Fruit fly (Drosophila melanogaster) whole organism, embryonic: ENCODE measurements around the gene Ctr1A.
A peak's percentile ranks its signal among the peaks of the same experiment; 100 is the strongest.

Experiments used
- Atf3 ChIP-seq: fragments of 200-800 bp; sonication (Bioruptor generic); optimal IDR thresholded peaks from 3 replicates; lab custom pipeline; 2016; ENCODE audit warnings: missing biosample characterization, missing genetic modification characterization
- CG11398 ChIP-seq: fragments of 200-800 bp; sonication (Bioruptor generic); optimal IDR thresholded peaks from 2 replicates; lab custom pipeline; 2016; ENCODE audit warnings: missing biosample characterization, missing genetic modification characterization
- CG11504 ChIP-seq: fragments of 200-800 bp; sonication (Bioruptor generic); optimal IDR thresholded peaks from 3 replicates; lab custom pipeline; 2019; ENCODE audit warnings: missing biosample characterization, mild to moderate bottlenecking, missing genetic modification characterization, moderate library complexity
- CG13624 ChIP-seq: fragments of 200-800 bp; sonication (Bioruptor generic); optimal IDR thresholded peaks from 2 replicates; lab custom pipeline; 2016; ENCODE audit warnings: missing biosample characterization, missing genetic modification characterization
- CG1529 ChIP-seq: fragments of 200-800 bp; sonication (Bioruptor generic); optimal IDR thresholded peaks from 3 replicates; lab custom pipeline; 2018; ENCODE audit warnings: missing biosample characterization, missing genetic modification characterization
- CG15696 ChIP-seq: fragments of 200-800 bp; sonication (Bioruptor generic); optimal IDR thresholded peaks from 2 replicates; lab custom pipeline; 2019; ENCODE audit warnings: missing biosample characterization, mild to moderate bottlenecking, missing genetic modification characterization, moderate library complexity
- CG2678 ChIP-seq: fragments of 200-800 bp; sonication (Bioruptor generic); optimal IDR thresholded peaks from 3 replicates; lab custom pipeline; 2019; ENCODE audit warnings: missing biosample characterization, mild to moderate bottlenecking, missing genetic modification characterization, moderate library complexity
- CG30403 ChIP-seq: fragments of 200-800 bp; sonication (Bioruptor generic); optimal IDR thresholded peaks from 3 replicates; lab custom pipeline; 2016; ENCODE audit warnings: missing biosample characterization, missing genetic modification characterization
- CG3163 ChIP-seq: fragments of 200-800 bp; sonication (Bioruptor generic); optimal IDR thresholded peaks from 3 replicates; lab custom pipeline; 2016; ENCODE audit warnings: missing biosample characterization, missing genetic modification characterization
- CG6654 ChIP-seq: fragments of 200-800 bp; sonication (Bioruptor generic); optimal IDR thresholded peaks from 2 replicates; lab custom pipeline; 2017; ENCODE audit warnings: missing biosample characterization, mild to moderate bottlenecking, missing genetic modification characterization
- CG6689 ChIP-seq: fragments of 200-800 bp; sonication (Bioruptor generic); IDR thresholded peaks from 2 replicates; pipeline ENCODE4 v1.3.6; 2022; ENCODE audit warnings: missing biosample characterization, missing genetic modification characterization
- CG8924 ChIP-seq: fragments of 200-800 bp; optimal IDR thresholded peaks from 3 replicates; lab custom pipeline; 2019; ENCODE audit warnings: missing biosample characterization, mild to moderate bottlenecking, missing genetic modification characterization, moderate library complexity
- CG9817 ChIP-seq: fragments of 200-800 bp; sonication (Bioruptor generic); optimal IDR thresholded peaks from 2 replicates; lab custom pipeline; 2018; ENCODE audit warnings: missing biosample characterization, mild to moderate bottlenecking, missing genetic modification characterization, moderate library complexity
- Deaf1 ChIP-seq: fragments of 200-800 bp; optimal IDR thresholded peaks from 3 replicates; lab custom pipeline; 2019; ENCODE audit warnings: missing biosample characterization, mild to moderate bottlenecking, missing genetic modification characterization, moderate library complexity
- Elba2 ChIP-seq: fragments of 200-800 bp; sonication (Bioruptor generic); optimal IDR thresholded peaks from 3 replicates; lab custom pipeline; 2016; ENCODE audit warnings: missing biosample characterization, missing genetic modification characterization
- Hey ChIP-seq: fragments of 200-800 bp; sonication (Bioruptor generic); optimal IDR thresholded peaks from 3 replicates; lab custom pipeline; 2018; ENCODE audit warnings: missing biosample characterization, mild to moderate bottlenecking, missing genetic modification characterization
- Lhr ChIP-seq: fragments of 200-800 bp; sonication (Bioruptor generic); optimal IDR thresholded peaks from 3 replicates; lab custom pipeline; 2017; ENCODE audit warnings: mild to moderate bottlenecking, missing biosample characterization, missing genetic modification reagents, missing genetic modification characterization
- Neu2 ChIP-seq: fragments of 200-800 bp; sonication (Bioruptor generic); optimal IDR thresholded peaks from 3 replicates; lab custom pipeline; 2016; ENCODE audit warnings: missing biosample characterization, missing genetic modification characterization, borderline replicate concordance
- Opbp ChIP-seq: fragments of 200-800 bp; sonication (Bioruptor generic); IDR thresholded peaks from 3 replicates; pipeline ENCODE4 v1.3.6; 2022; ENCODE audit warnings: missing biosample characterization, missing genetic modification characterization; ENCODE audit not compliant: partially characterized antibody
- Ravus ChIP-seq: fragments of 200-800 bp; sonication (Bioruptor generic); IDR thresholded peaks from 2 replicates; pipeline ENCODE4 v1.3.6; 2022; ENCODE audit warnings: missing biosample characterization, missing genetic modification characterization
- Sry-β ChIP-seq: fragments of 200-800 bp; sonication (Bioruptor generic); optimal IDR thresholded peaks from 2 replicates; lab custom pipeline; 2018; ENCODE audit warnings: missing biosample characterization, mild to moderate bottlenecking, missing genetic modification characterization, moderate library complexity
- ato ChIP-seq: fragments of 200-800 bp; sonication (Bioruptor generic); IDR thresholded peaks from 2 replicates; pipeline ENCODE4 v1.3.6; 2022; ENCODE audit warnings: missing biosample characterization, missing genetic modification characterization; ENCODE audit not compliant: partially characterized antibody
- br ChIP-seq: fragments of >200 bp; optimal IDR thresholded peaks from 2 replicates; lab custom pipeline; 2017
- corto ChIP-seq: fragments of 200-800 bp; sonication (Bioruptor generic); optimal IDR thresholded peaks from 2 replicates; lab custom pipeline; 2016; ENCODE audit warnings: missing biosample characterization, mild to moderate bottlenecking, missing genetic modification characterization, moderate library complexity
- gcm ChIP-seq: fragments of 200-800 bp; sonication (Bioruptor generic); optimal IDR thresholded peaks from 2 replicates; lab custom pipeline; 2019; ENCODE audit warnings: missing biosample characterization, mild to moderate bottlenecking, missing genetic modification characterization, moderate library complexity
- ind ChIP-seq: fragments of 200-800 bp; sonication (Bioruptor generic); optimal IDR thresholded peaks from 3 replicates; lab custom pipeline; 2016; ENCODE audit warnings: missing biosample characterization, missing genetic modification characterization
- kay ChIP-seq: fragments of 200-800 bp; sonication (Bioruptor generic); optimal IDR thresholded peaks from 2 replicates; lab custom pipeline; 2016; ENCODE audit warnings: missing biosample characterization, missing genetic modification characterization
- knrl ChIP-seq: fragments of 200-800 bp; sonication (Bioruptor generic); IDR thresholded peaks from 3 replicates; pipeline ENCODE4 v1.3.6; 2022; ENCODE audit warnings: missing biosample characterization, missing genetic modification characterization; ENCODE audit not compliant: partially characterized antibody
- lmd ChIP-seq: fragments of 200-800 bp; sonication (Bioruptor generic); IDR thresholded peaks from 2 replicates; pipeline ENCODE4 v1.3.6; 2022; ENCODE audit warnings: missing biosample characterization, missing genetic modification characterization
- otp ChIP-seq: fragments of 200-800 bp; sonication (Bioruptor generic); IDR thresholded peaks from 3 replicates; pipeline ENCODE4, ENCODE4 v1.3.6; 2022; ENCODE audit warnings: missing biosample characterization, missing genetic modification characterization
- pb ChIP-seq: fragments of 200-800 bp; sonication (Bioruptor generic); optimal IDR thresholded peaks from 3 replicates; lab custom pipeline; 2016; ENCODE audit warnings: missing biosample characterization, missing genetic modification characterization
- peb ChIP-seq: fragments of 200-800 bp; sonication (Bioruptor generic); IDR thresholded peaks from 2 replicates; pipeline ENCODE4 v1.3.6; 2022; ENCODE audit warnings: missing biosample characterization, missing genetic modification characterization
- pfk ChIP-seq: fragments of 200-800 bp; sonication (Bioruptor generic); optimal IDR thresholded peaks from 2 replicates; lab custom pipeline; 2018; ENCODE audit warnings: missing biosample characterization, mild to moderate bottlenecking, missing genetic modification characterization, moderate library complexity
- pnt ChIP-seq: fragments of 200-800 bp; sonication (Bioruptor generic); optimal IDR thresholded peaks from 3 replicates; lab custom pipeline; 2016; ENCODE audit warnings: missing biosample characterization, missing genetic modification characterization
- prd ChIP-seq, 3 experiments: fragments of >200 bp in 2 of 3; fragments of 200-800 bp in 1 of 3; sonication (Bioruptor generic) in 1 of 3; optimal IDR thresholded peaks in 2 of 3; IDR thresholded peaks in 1 of 3; 2 replicates in 2 of 3; 3 replicates in 1 of 3; pipeline versions ENCODE4 v1.3.6 to Lab custom; 2017 to 2022; ENCODE audit warnings: missing biosample characterization in 1 of 3, missing genetic modification characterization in 1 of 3
- pum ChIP-seq: fragments of 200-800 bp; sonication (Bioruptor generic); optimal IDR thresholded peaks from 2 replicates; lab custom pipeline; 2016; ENCODE audit warnings: missing biosample characterization, missing genetic modification characterization
- ro ChIP-seq: fragments of 200-800 bp; sonication (Bioruptor generic); IDR thresholded peaks from 2 replicates; pipeline ENCODE4 v1.3.6; 2022; ENCODE audit warnings: missing biosample characterization, missing genetic modification characterization
- salm ChIP-seq: fragments of 200-800 bp; sonication (Bioruptor generic); optimal IDR thresholded peaks from 2 replicates; lab custom pipeline; 2018; ENCODE audit warnings: missing biosample characterization, mild to moderate bottlenecking, missing genetic modification characterization
- sisA ChIP-seq: fragments of 200-800 bp; sonication (Bioruptor generic); IDR thresholded peaks from 2 replicates; pipeline ENCODE4 v1.3.6; 2022; ENCODE audit warnings: missing biosample characterization, missing genetic modification characterization
- slbo ChIP-seq: fragments of 200-800 bp; sonication (Bioruptor generic); IDR thresholded peaks from 2 replicates; pipeline ENCODE4 v1.3.6; 2022; ENCODE audit warnings: missing biosample characterization, missing genetic modification characterization
- sna ChIP-seq: fragments of 200-800 bp; sonication (Bioruptor generic); IDR thresholded peaks from 2 replicates; pipeline ENCODE4 v1.3.6; 2022; ENCODE audit warnings: missing biosample characterization, missing genetic modification characterization; ENCODE audit not compliant: partially characterized antibody
- stc ChIP-seq: fragments of 200-800 bp; sonication (Bioruptor generic); IDR thresholded peaks from 2 replicates; pipeline ENCODE4 v1.3.6; 2022; ENCODE audit warnings: missing biosample characterization, missing genetic modification characterization
- tap ChIP-seq: fragments of 200-800 bp; optimal IDR thresholded peaks from 3 replicates; lab custom pipeline; 2019; ENCODE audit warnings: missing biosample characterization, mild to moderate bottlenecking, missing genetic modification characterization, moderate library complexity
- tio ChIP-seq: fragments of 200-800 bp; sonication (Bioruptor generic); optimal IDR thresholded peaks from 2 replicates; lab custom pipeline; 2017; ENCODE audit warnings: missing biosample characterization, missing genetic modification characterization, inconsistent platforms
- wek ChIP-seq: fragments of 200-800 bp; sonication (Bioruptor generic); optimal IDR thresholded peaks from 3 replicates; lab custom pipeline; 2018; ENCODE audit warnings: missing biosample characterization, mild to moderate bottlenecking, missing genetic modification characterization, moderate library complexity
- wor ChIP-seq: fragments of 200-800 bp; sonication (Bioruptor generic); IDR thresholded peaks from 2 replicates; pipeline ENCODE4 v1.3.6; 2022; ENCODE audit warnings: missing biosample characterization, missing genetic modification characterization

Gene Ctr1A

dm6 chrX:6678635-6679501 is 17.4 kb downstream of the Ctr1A start, which contains the start of gene ND-ASHI (continued):
- TF ChIP-seq CG11504 (peak; percentile 92), Lhr (GFP tag; lab: Kevin White, UChicago) (peak; percentile 79), Opbp (GFP tag; lab: Robert Waterston, UW) (no peak), wek (peak; percentile 87), pnt (peak; percentile 88), pum (peak; percentile 80), otp (peak; percentile 94), CG1529 (GFP tag; lab: Kevin White, UChicago) (peak; percentile 87), kay (GFP tag; lab: Kevin White, UChicago) (peak; percentile 88), salm (peak; percentile 84), CG11398 (GFP tag; lab: Kevin White, UChicago) (peak; percentile 79), stc (GFP tag; lab: Robert Waterston, UW) (peak; percentile 93), Hey (tag; lab: Kevin White, UChicago) (no peak), Sry-β (peak; percentile 37), ind (GFP tag; lab: Kevin White, UChicago) (peak; percentile 95), CG6689 (GFP tag; lab: Robert Waterston, UW) (peak; percentile 93), gcm (GFP tag; lab: Kevin White, UChicago) (peak; percentile 84), CG9817 (peak; percentile 95), prd (optimal IDR thresholded peaks at IDR 0.05; lab: Kevin White, UChicago) (no peak), prd (GFP tag; IDR thresholded peaks at IDR 0.05; lab: Robert Waterston, UW) (peak; percentile 96), CG15696 (peak; percentile 75), CG8924 (tag; lab: Kevin White, UChicago) (peak; percentile 93), corto (GFP tag; lab: Kevin White, UChicago) (peak; percentile 84), sna (GFP tag; lab: Robert Waterston, UW) (no peak), knrl (no peak), pb (GFP tag; lab: Kevin White, UChicago) (peak; percentile 80), Ravus (GFP tag; lab: Robert Waterston, UW) (peak; percentile 85), Elba2 (GFP tag; lab: Kevin White, UChicago) (peak; percentile 81), CG2678 (peak; percentile 96), wor (GFP tag; lab: Robert Waterston, UW) (peak; percentile 82), CG3163 (GFP tag; lab: Kevin White, UChicago) (peak; percentile 60), CG6654 (GFP tag; lab: Kevin White, UChicago) (peak; percentile 83), ro (GFP tag; lab: Robert Waterston, UW) (peak; percentile 78), br (lab: Kevin White, UChicago) (no peak), lmd (GFP tag; lab: Robert Waterston, UW) (peak; percentile 96), Deaf1 (tag; lab: Kevin White, UChicago) (no peak), sisA (GFP tag; lab: Robert Waterston, UW) (peak; percentile 95), peb (GFP tag; lab: Robert Waterston, UW) (peak; percentile 90), pfk (GFP tag; lab: Kevin White, UChicago) (no peak), tap (tag; lab: Kevin White, UChicago) (peak; percentile 88), CG13624 (GFP tag; lab: Kevin White, UChicago) (peak; percentile 95), slbo (GFP tag; lab: Robert Waterston, UW) (peak; percentile 98), tio (GFP tag; lab: Kevin White, UChicago) (no peak), Atf3 (peak; percentile 77), Neu2 (GFP tag; lab: Kevin White, UChicago) (peak; percentile 43), ato (GFP tag; lab: Robert Waterston, UW) (no peak), CG30403 (GFP tag; lab: Kevin White, UChicago) (peak; percentile 93)
- TF ChIP-seq, all 482 proteins: peak for 412
